Fruit fly (Drosophila melanogaster): Measurements from ENCODE around the gene PDCD-5.

Gene PDCD-5

DNA sequence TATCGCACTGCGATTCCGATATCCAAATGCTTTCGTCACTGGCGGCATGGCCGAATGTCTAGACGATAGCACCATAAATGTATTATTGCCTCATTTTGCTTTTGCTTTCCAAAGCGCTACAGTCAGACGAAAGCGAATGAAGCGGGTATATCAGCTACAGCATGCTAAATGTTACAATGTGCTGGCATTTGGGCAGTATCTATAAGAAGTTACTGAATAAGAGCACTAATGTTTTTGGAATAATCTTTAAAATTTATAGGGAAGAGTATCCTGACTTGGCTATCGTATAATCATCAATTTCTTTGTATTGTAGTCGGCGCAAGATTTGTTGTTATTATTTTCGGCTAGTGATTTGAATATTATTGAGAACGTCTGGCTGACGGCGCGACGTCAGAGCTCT lies 28.6 kb downstream of the PDCD-5 start:
- no peak for TF ChIP-seq h (optimal IDR thresholded peaks at IDR 0.05)
- no peak for TF ChIP-seq Sin3A (optimal IDR thresholded peaks at IDR 0.05)
- TF ChIP-seq psq (optimal IDR thresholded peaks at IDR 0.05) = no peak
- no peak for TF ChIP-seq Myc (optimal IDR thresholded peaks at IDR 0.05)
- TF ChIP-seq insv (optimal IDR thresholded peaks at IDR 0.05) = no peak
- no peak for TF ChIP-seq ttk (optimal IDR thresholded peaks at IDR 0.05)

dm6 chr3L:16202550-16202949 lies 29.3 kb downstream of the PDCD-5 start:
- TF ChIP-seq Myc (optimal IDR thresholded peaks at IDR 0.05) (no peak), psq (optimal IDR thresholded peaks at IDR 0.05) (no peak), Sin3A (optimal IDR thresholded peaks at IDR 0.05) (no peak), insv (optimal IDR thresholded peaks at IDR 0.05) (no peak), h (optimal IDR thresholded peaks at IDR 0.05) (no peak), ttk (optimal IDR thresholded peaks at IDR 0.05) (no peak)

DNA sequence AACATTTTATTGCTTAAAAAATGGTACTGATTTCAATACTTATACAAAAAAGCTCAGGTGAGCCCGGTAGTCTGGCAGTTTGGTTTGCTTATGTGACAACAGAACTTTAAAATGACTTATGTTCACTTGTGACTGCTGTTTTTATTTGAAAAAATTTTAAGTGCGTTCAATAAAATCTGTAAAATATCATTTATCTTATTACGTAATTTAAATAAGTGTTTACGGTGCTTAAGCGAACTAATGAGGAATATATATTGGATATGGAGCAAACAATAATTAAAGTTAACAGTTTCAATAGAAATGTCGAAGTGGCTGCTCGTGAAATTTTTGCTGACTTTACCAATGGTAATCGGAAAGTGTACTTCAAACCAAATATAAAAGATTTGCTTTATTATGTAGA lies 30.8 kb downstream of the PDCD-5 start, which contains the start of gene dls:
Gene dls, plus strand, starts transcription at position 301 of the 400 bp plus-strand sequence.
- no peak for TF ChIP-seq h (optimal IDR thresholded peaks at IDR 0.05)
- TF ChIP-seq insv (optimal IDR thresholded peaks at IDR 0.05) = no peak
- no peak for TF ChIP-seq Myc (optimal IDR thresholded peaks at IDR 0.05)
- no peak for TF ChIP-seq psq (optimal IDR thresholded peaks at IDR 0.05)
- TF ChIP-seq ttk (optimal IDR thresholded peaks at IDR 0.05) = no peak

DNA sequence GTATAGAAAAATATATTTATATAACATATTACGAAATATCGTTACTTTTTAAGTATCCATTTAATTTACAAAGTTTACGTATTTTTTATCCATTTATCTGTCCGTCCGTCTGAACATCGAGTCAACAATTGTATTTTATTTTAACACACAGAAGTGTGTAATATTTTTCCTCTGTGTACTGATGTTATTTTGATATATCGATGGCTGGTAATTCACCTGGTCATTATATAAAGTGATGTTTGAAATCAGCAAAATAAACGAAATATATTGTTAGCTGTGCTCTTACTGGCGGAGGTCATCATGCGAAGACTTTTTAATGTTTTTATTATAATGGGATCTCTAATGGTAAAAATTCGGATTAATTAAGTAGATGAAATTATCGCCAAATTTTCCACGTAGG lies 31.9 kb downstream of the PDCD-5 start, which contains the start of gene CG33689:
Gene CG33689, plus strand, starts transcription at position 301 of the 400 bp plus-strand sequence.
- TF ChIP-seq psq (optimal IDR thresholded peaks at IDR 0.05) (no peak), ttk (optimal IDR thresholded peaks at IDR 0.05) (no peak), h (optimal IDR thresholded peaks at IDR 0.05) (no peak), Myc (optimal IDR thresholded peaks at IDR 0.05) (no peak), insv (optimal IDR thresholded peaks at IDR 0.05) (no peak), Sin3A (optimal IDR thresholded peaks at IDR 0.05) (no peak)

dm6 chr3L:16198920-16199319 lies 32.9 kb downstream of the PDCD-5 start, which contains the start of gene CG33688:
TSS of gene CG33688 (plus strand) at chr3L:16199220.
- TF ChIP-seq Sin3A (optimal IDR thresholded peaks at IDR 0.05) (no peak), insv (optimal IDR thresholded peaks at IDR 0.05) (no peak), Myc (optimal IDR thresholded peaks at IDR 0.05) (no peak), h (optimal IDR thresholded peaks at IDR 0.05) (no peak), psq (optimal IDR thresholded peaks at IDR 0.05) (no peak), ttk (optimal IDR thresholded peaks at IDR 0.05) (no peak)

dm6 chr3L:16197450-16197918 lies 34.4 kb downstream of the PDCD-5 start, which contains the start of gene CG33687:
TSS of gene CG33687 (plus strand) at chr3L:16197868.
- no peak for TF ChIP-seq Sin3A (optimal IDR thresholded peaks at IDR 0.05)
- TF ChIP-seq insv (optimal IDR thresholded peaks at IDR 0.05) = no peak
- TF ChIP-seq psq (optimal IDR thresholded peaks at IDR 0.05) = no peak
- no peak for TF ChIP-seq h (optimal IDR thresholded peaks at IDR 0.05)
- TF ChIP-seq ttk (optimal IDR thresholded peaks at IDR 0.05) = no peak
- no peak for TF ChIP-seq Myc (optimal IDR thresholded peaks at IDR 0.05)

DNA sequence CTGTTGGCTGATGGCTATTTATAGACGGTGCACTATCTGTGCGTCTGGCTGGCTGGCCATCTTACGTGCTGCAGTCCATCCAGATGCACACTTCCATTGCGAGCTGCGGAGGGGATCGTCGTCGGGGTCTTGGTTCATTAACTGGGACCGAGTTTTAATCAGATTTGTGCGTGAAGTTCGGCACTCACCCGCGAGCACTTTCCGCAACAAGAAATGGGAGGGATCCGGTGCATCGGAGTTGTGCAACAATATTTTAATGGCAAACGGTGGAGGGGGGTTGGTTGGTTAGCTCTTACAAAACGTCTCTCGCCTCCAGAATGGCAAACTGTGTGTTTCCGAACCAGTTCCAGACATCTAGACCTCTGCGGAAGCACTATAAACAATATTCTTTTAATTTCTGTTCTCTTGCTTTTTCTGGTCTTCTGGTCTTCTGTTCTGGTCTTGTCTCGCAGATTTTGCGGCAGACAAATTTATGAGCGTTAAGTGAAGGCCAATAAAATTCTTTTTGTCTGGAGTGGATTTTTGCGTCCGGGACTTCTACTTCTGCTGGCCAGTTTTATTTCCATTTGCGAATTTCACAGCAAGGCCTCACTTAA lies 35.2 kb downstream of the PDCD-5 start:
- TF ChIP-seq h (optimal IDR thresholded peaks at IDR 0.05) = no peak

dm6 chr3L:16195476-16195958 lies 36.3 kb downstream of the PDCD-5 start:
- TF ChIP-seq psq (optimal IDR thresholded peaks at IDR 0.05) = no peak
- TF ChIP-seq h (optimal IDR thresholded peaks at IDR 0.05) = no peak
- TF ChIP-seq Myc (optimal IDR thresholded peaks at IDR 0.05) = no peak
- no peak for TF ChIP-seq insv (optimal IDR thresholded peaks at IDR 0.05)
- TF ChIP-seq Sin3A (optimal IDR thresholded peaks at IDR 0.05) = no peak
- no peak for TF ChIP-seq ttk (optimal IDR thresholded peaks at IDR 0.05)

dm6 chr3L:16193851-16194709 lies 37.8 kb downstream of the PDCD-5 start:
- TF ChIP-seq h (optimal IDR thresholded peaks at IDR 0.05) (no peak), Sin3A (optimal IDR thresholded peaks at IDR 0.05) (no peak), psq (optimal IDR thresholded peaks at IDR 0.05) (no peak), Myc (optimal IDR thresholded peaks at IDR 0.05) (no peak)

dm6 chr3L:16192561-16193355 lies 39.1 kb downstream of the PDCD-5 start:
- TF ChIP-seq Sin3A (optimal IDR thresholded peaks at IDR 0.05) (no peak), insv (optimal IDR thresholded peaks at IDR 0.05) (no peak), ttk (optimal IDR thresholded peaks at IDR 0.05) (no peak)

DNA sequence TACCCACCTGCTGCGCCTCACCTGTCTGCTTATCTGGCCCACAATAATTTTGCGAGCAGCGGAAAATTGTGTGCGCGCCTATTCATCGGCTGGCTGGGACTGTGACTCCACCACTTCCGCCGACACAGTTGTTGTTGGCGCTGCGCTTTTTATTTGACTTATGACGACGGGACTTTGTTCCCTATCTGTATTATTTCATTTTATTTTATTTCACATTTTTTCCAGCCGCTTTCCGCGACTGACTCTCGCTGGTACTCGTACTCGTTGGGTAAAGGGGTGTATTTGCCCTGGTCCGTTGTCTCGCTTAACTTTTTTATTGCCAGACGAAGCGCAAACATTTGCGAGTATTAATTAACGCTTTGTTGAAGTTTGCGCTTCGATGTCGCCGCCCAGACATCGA lies 41.0 kb downstream of the PDCD-5 start:
- TF ChIP-seq insv (optimal IDR thresholded peaks at IDR 0.05) (no peak), psq (optimal IDR thresholded peaks at IDR 0.05) (no peak), ttk (optimal IDR thresholded peaks at IDR 0.05) (no peak), Myc (optimal IDR thresholded peaks at IDR 0.05) (no peak)

- TF ChIP-seq Myc (optimal IDR thresholded peaks at IDR 0.05) (no peak), insv (optimal IDR thresholded peaks at IDR 0.05) (no peak), Sin3A (optimal IDR thresholded peaks at IDR 0.05) (no peak), h (optimal IDR thresholded peaks at IDR 0.05) (no peak), psq (optimal IDR thresholded peaks at IDR 0.05) (no peak), ttk (optimal IDR thresholded peaks at IDR 0.05) (no peak)
These were observed 42.0 kb downstream of the PDCD-5 start for dm6 chr3L:16189925-16190231.

Data from Kc167 (cell line).